Worm (Caenorhabditis elegans) whole organism, L4/young adult: Measurements from ENCODE around the gene F53C3.8.

Experiments
- W03F9.2 ChIP-seq: fragments of 150-350 bp; optimal IDR thresholded peaks from 2 replicates; lab custom pipeline; 2014; ENCODE audit warnings: missing biosample characterization, missing genetic modification characterization
- dao-5 ChIP-seq: sonication (generic microtip); optimal IDR thresholded peaks from 2 replicates; lab custom pipeline; 2016; ENCODE audit warnings: missing genotype, missing genetic modification characterization, moderate library complexity, missing compliant biosample characterization
- him-1 ChIP-seq: sonication (generic microtip); optimal IDR thresholded peaks from 2 replicates; lab custom pipeline; 2016; ENCODE audit warnings: missing genotype, missing genetic modification reagents, missing genetic modification characterization, missing compliant biosample characterization

The F53C3.8 gene

ce11 chrII:3920611-3921010, 29.4 kb downstream of the F53C3.8 start:
- TF ChIP-seq dao-5 (tag; lab: Kevin White, UChicago) (no peak), him-1 (no peak), W03F9.2 (tag; lab: Kevin White, UChicago) (no peak)

DNA sequence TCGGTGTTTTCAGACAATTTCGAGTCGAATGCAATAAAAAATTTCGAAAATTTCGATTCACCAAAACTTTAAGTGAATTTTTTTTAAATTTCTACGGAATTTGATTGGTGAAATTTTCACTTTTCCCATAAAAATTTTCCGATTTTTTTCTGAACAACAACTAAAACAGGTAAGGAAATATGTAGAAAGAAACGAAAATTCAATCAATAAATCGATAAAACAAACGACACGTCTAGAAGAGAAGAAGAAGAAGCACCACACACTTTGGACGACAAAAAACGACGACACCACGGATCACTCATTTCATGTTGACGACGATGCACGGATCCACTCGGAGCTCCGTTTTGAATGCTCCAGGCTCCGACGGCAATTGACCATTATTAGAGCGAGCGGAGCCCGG, 31.5 kb downstream of the F53C3.8 start:
- no peak for TF ChIP-seq dao-5 (tag; lab: Kevin White, UChicago)

- no peak for TF ChIP-seq him-1
- no peak for TF ChIP-seq dao-5 (tag; lab: Kevin White, UChicago)
- no peak for TF ChIP-seq W03F9.2 (tag; lab: Kevin White, UChicago)
Observed at ce11 chrII:3927943-3928393, 36.7 kb downstream of the F53C3.8 start, which contains the start of gene plpp-1.1. TSS of gene plpp-1.1 (minus strand) at chrII:3927993.

DNA sequence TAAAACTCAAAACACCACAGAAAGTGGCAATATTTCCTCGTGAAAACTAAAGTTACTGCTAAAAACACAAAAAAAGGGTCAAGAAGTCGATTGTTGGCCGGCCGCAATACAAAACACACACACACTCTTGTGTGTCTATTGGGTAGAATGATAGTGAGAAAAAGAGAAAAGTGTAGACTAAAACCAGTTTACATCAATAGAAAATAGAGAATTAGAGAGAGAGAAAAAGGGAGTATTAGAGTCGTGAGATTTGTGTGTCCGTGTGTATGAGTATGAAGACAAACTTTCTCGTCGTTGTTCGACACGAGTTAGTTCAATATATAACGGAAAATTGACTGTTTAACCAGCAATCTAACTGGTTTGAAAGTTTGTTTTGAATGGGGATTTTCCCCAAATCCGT, 38.2 kb downstream of the F53C3.8 start:
- TF ChIP-seq him-1 = no peak
- TF ChIP-seq dao-5 (tag; lab: Kevin White, UChicago) = no peak

ce11 chrII:3930478-3931182, 39.4 kb downstream of the F53C3.8 start:
- peak; percentile 72 for TF ChIP-seq W03F9.2 (tag; lab: Kevin White, UChicago)
- TF ChIP-seq dao-5 (tag; lab: Kevin White, UChicago) = no peak
- no peak for TF ChIP-seq him-1

- TF ChIP-seq W03F9.2 (tag; lab: Kevin White, UChicago) (no peak), him-1 (no peak), dao-5 (tag; lab: Kevin White, UChicago) (no peak)
Observed at ce11 chrII:3931230-3931629, 40.0 kb downstream of the F53C3.8 start.

ce11 chrII:3931825-3932224, 40.6 kb downstream of the F53C3.8 start:
- no peak for TF ChIP-seq dao-5 (tag; lab: Kevin White, UChicago)
- TF ChIP-seq W03F9.2 (tag; lab: Kevin White, UChicago) = no peak
- no peak for TF ChIP-seq him-1

ce11 chrII:3933640-3934039, 42.4 kb downstream of the F53C3.8 start, which contains the start of gene Y14H12B.2:
TSS of gene Y14H12B.2 (minus strand) at chrII:3933740.
- no peak for TF ChIP-seq W03F9.2 (tag; lab: Kevin White, UChicago)
- no peak for TF ChIP-seq him-1
- TF ChIP-seq dao-5 (tag; lab: Kevin White, UChicago) = no peak

DNA sequence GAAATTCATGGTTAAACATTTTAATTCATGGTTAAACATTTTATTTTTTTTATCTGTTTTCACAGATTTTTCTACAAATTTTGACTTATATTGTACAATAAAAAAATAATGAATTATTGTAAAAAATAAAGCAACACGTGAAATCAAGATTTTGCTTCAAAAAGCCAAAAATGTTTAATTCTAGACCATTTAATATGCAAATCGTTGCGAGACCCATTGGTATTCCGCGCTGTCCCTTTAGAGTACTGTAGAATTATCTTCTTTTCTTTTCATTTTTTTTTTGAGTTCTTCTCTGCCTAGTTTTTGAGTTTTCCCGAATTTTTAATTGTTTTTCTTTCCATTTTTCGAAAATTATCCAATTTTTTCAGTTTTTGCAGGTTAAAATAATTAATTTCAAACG, 42.9 kb downstream of the F53C3.8 start, which contains the start of gene Y14H12B.1:
Gene Y14H12B.1, plus strand, starts transcription at position 363 of the 400 bp plus-strand sequence.
- TF ChIP-seq dao-5 (tag; lab: Kevin White, UChicago) = no peak
- TF ChIP-seq W03F9.2 (tag; lab: Kevin White, UChicago) = no peak
- no peak for TF ChIP-seq him-1

DNA sequence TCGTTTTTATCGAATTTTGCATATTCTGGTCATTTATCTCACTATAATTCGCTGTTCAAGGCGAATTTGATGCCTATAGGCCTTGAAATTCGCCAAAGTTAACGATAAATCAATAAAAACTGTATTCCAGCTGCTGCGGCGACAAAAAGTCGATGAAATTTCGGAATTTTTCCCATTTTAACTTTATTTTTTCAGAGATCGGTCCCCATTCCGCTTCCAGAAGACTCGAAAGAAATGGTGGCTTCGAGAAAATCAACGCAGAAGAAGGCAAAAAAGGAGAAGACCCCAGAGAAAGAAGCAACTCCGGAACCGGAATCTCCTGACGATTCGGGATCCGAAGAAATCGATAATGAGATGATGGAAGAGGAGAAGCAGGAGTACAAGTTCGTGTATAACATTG, 43.9 kb downstream of the F53C3.8 start:
- TF ChIP-seq W03F9.2 (tag; lab: Kevin White, UChicago) (no peak), dao-5 (tag; lab: Kevin White, UChicago) (no peak), him-1 (no peak)

DNA sequence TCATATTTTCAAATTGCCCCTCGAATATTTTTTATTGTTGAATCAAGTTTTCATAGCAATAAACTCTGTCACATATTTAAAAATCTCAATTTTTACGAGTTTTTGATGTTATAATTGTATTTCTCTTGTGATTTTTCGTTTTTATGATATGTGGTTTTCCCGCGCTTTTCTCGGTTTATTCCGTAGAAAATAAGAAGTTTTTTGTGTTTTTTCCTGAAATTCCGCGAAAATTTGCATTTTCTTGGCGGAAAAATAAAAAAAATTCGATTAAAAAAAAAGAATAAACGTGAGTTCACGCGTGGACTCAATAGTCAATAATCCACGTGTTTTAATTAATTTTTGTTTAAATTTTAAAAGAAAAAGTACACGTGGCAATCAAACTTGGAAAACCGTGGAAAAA, 44.8 kb downstream of the F53C3.8 start:
- TF ChIP-seq W03F9.2 (tag; lab: Kevin White, UChicago) = no peak
- no peak for TF ChIP-seq dao-5 (tag; lab: Kevin White, UChicago)
- no peak for TF ChIP-seq him-1
